Worm (Caenorhabditis elegans) whole organism, L1 larva: ENCODE results near the gene F25A2.1.
A peak's percentile ranks its signal among the peaks of the same experiment; 100 is the strongest.

ENCODE experiments used
- C16A3.4 ChIP-seq: fragments of 150-350 bp; optimal IDR thresholded peaks from 2 replicates; lab custom pipeline; 2014; ENCODE audit warnings: missing biosample characterization, missing genetic modification characterization
- F16B12.6 ChIP-seq: fragments of 150-350 bp; optimal IDR thresholded peaks from 2 replicates; lab custom pipeline; 2014; ENCODE audit warnings: missing biosample characterization, missing genetic modification characterization
- ceh-8 ChIP-seq: fragments of 200-800 bp; sonication (Bioruptor generic); optimal IDR thresholded peaks from 2 replicates; lab custom pipeline; 2018; ENCODE audit warnings: mild to moderate bottlenecking, missing genetic modification characterization, moderate library complexity, missing compliant biosample characterization
- ceh-82 ChIP-seq, 3 experiments: fragments of 150-350 bp in 1 of 3; sonication (generic microtip) in 2 of 3; optimal IDR thresholded peaks; 2 replicates each; lab custom pipeline; 2014 to 2017; ENCODE audit warnings: missing biosample characterization in 3 of 3, missing genetic modification characterization in 3 of 3
- ceh-88 ChIP-seq: fragments of 200-800 bp; sonication (Bioruptor generic); IDR thresholded peaks from 2 replicates; pipeline ENCODE4 v1.3.6; 2022; ENCODE audit warnings: missing genetic modification characterization, missing compliant biosample characterization
- dpl-1 ChIP-seq, 3 experiments: fragments of 150-350 bp in 2 of 3; sonication (generic microtip) in 1 of 3; optimal IDR thresholded peaks; 2 replicates each; lab custom pipeline; 2014 to 2017; ENCODE audit warnings: missing biosample characterization in 3 of 3, missing genetic modification characterization in 3 of 3, missing genetic modification reagents in 3 of 3
- dsc-1 ChIP-seq: sonication (generic microtip); optimal IDR thresholded peaks from 2 replicates; lab custom pipeline; 2016; ENCODE audit warnings: mild to moderate bottlenecking, missing genetic modification characterization, missing compliant biosample characterization
- efl-1 ChIP-seq, 4 experiments: fragments of 150-350 bp; optimal IDR thresholded peaks in 3 of 4; peaks in 1 of 4; 1 replicate in 1 of 4; 2 replicates in 3 of 4; lab custom pipeline; 2014; ENCODE audit warnings: missing biosample characterization in 2 of 4, missing genetic modification characterization in 2 of 4, missing genetic modification reagents in 2 of 4
- egl-13 ChIP-seq: sonication (generic microtip); optimal IDR thresholded peaks from 2 replicates; lab custom pipeline; 2016; ENCODE audit warnings: missing genotype, missing genetic modification reagents, missing genetic modification characterization, missing compliant biosample characterization
- elt-2 ChIP-seq: sonication (generic microtip); optimal IDR thresholded peaks from 2 replicates; lab custom pipeline; 2016; ENCODE audit warnings: missing genetic modification characterization, mild to moderate bottlenecking, inconsistent platforms, missing compliant biosample characterization, missing genetic modification reagents
- fkh-8 ChIP-seq: sonication (generic microtip); optimal IDR thresholded peaks from 2 replicates; lab custom pipeline; 2016; ENCODE audit warnings: mild to moderate bottlenecking, missing genetic modification characterization, missing compliant biosample characterization
- hlh-4 ChIP-seq: sonication (generic microtip); optimal IDR thresholded peaks from 2 replicates; lab custom pipeline; 2016; ENCODE audit warnings: mild to moderate bottlenecking, missing genetic modification characterization, missing compliant biosample characterization
- isw-1 ChIP-seq: fragments of 200-800 bp; sonication (Bioruptor generic); IDR thresholded peaks from 2 replicates; pipeline ENCODE4 v1.3.6; 2022; ENCODE audit warnings: missing genetic modification characterization, missing compliant biosample characterization
- lin-14 ChIP-seq: fragments of 200-800 bp; sonication (Bioruptor generic); optimal IDR thresholded peaks from 2 replicates; lab custom pipeline; 2018; ENCODE audit warnings: mild to moderate bottlenecking, missing genetic modification characterization, moderate library complexity, missing compliant biosample characterization
- lin-35 ChIP-seq, 2 experiments: fragments of 150-350 bp; optimal IDR thresholded peaks; 2 replicates each; lab custom pipeline; 2014; ENCODE audit warnings: missing biosample characterization in 2 of 2, missing genetic modification characterization in 2 of 2, missing genetic modification reagents in 2 of 2
- lsy-2 ChIP-seq, 2 experiments: fragments of 150-350 bp; optimal IDR thresholded peaks; 2 replicates each; lab custom pipeline; 2014; ENCODE audit warnings: missing biosample characterization in 2 of 2, missing genetic modification characterization in 2 of 2
- mab-9 ChIP-seq: fragments of 200-800 bp; sonication (Bioruptor generic); IDR thresholded peaks from 2 replicates; pipeline ENCODE4 v1.3.6; 2022; ENCODE audit warnings: missing genetic modification reagents, missing genetic modification characterization, missing compliant biosample characterization
- mdl-1 ChIP-seq, 2 experiments: fragments of 150-350 bp; optimal IDR thresholded peaks; 2 replicates each; lab custom pipeline; 2014 to 2017; ENCODE audit warnings: missing biosample characterization in 2 of 2, missing genetic modification characterization in 2 of 2, inconsistent platforms in 1 of 2
- mef-2 ChIP-seq: fragments of 150-350 bp; optimal IDR thresholded peaks from 2 replicates; lab custom pipeline; 2014; ENCODE audit warnings: missing biosample characterization, missing genetic modification characterization
- nhr-19 ChIP-seq: fragments of 200-800 bp; sonication (Bioruptor generic); conservative IDR thresholded peaks from 2 replicates; pipeline ENCODE4 v1.3.6; 2022; ENCODE audit warnings: missing genetic modification characterization, missing compliant biosample characterization
- nhr-20 ChIP-seq: sonication (generic microtip); optimal IDR thresholded peaks from 2 replicates; lab custom pipeline; 2016; ENCODE audit warnings: mild to moderate bottlenecking, missing genetic modification characterization, missing compliant biosample characterization
- nhr-47 ChIP-seq: sonication (generic microtip); optimal IDR thresholded peaks from 2 replicates; lab custom pipeline; 2016; ENCODE audit warnings: mild to moderate bottlenecking, missing genetic modification characterization, moderate library complexity, missing compliant biosample characterization
- nhr-71 ChIP-seq: sonication (generic microtip); optimal IDR thresholded peaks from 2 replicates; lab custom pipeline; 2016; ENCODE audit warnings: mild to moderate bottlenecking, missing genetic modification characterization, moderate library complexity, missing compliant biosample characterization
- nhr-85 ChIP-seq: sonication (generic microtip); peaks from one replicate; lab custom pipeline; 2016; ENCODE audit warnings: missing genetic modification characterization, inconsistent platforms, missing compliant biosample characterization
- nhr-90 ChIP-seq: sonication (generic microtip); optimal IDR thresholded peaks from 2 replicates; lab custom pipeline; 2016; ENCODE audit warnings: mild to moderate bottlenecking, missing genetic modification characterization, missing compliant biosample characterization; ENCODE audit not compliant: poor library complexity
- pax-3 ChIP-seq: fragments of 200-800 bp; sonication (Bioruptor generic); optimal IDR thresholded peaks from 2 replicates; lab custom pipeline; 2018; ENCODE audit warnings: mild to moderate bottlenecking, missing genetic modification characterization, moderate library complexity, missing compliant biosample characterization
- rnt-1 ChIP-seq: sonication (generic microtip); optimal IDR thresholded peaks from 2 replicates; lab custom pipeline; 2016; ENCODE audit warnings: mild to moderate bottlenecking, missing genetic modification characterization, moderate library complexity, missing compliant biosample characterization
- snpc-4 ChIP-seq: fragments of 150-350 bp; optimal IDR thresholded peaks from 2 replicates; lab custom pipeline; 2014; ENCODE audit warnings: missing biosample characterization, missing genetic modification characterization
- snu-23 ChIP-seq: sonication (generic microtip); optimal IDR thresholded peaks from 2 replicates; lab custom pipeline; 2016; ENCODE audit warnings: missing genetic modification characterization, missing compliant biosample characterization
- swsn-7 ChIP-seq: sonication (generic microtip); optimal IDR thresholded peaks from 2 replicates; lab custom pipeline; 2016; ENCODE audit warnings: missing genetic modification characterization, missing compliant biosample characterization
- tbx-2 ChIP-seq: sonication (generic microtip); optimal IDR thresholded peaks from 2 replicates; lab custom pipeline; 2016; ENCODE audit warnings: missing genetic modification characterization, missing compliant biosample characterization
- unc-86 ChIP-seq: sonication (generic microtip); optimal IDR thresholded peaks from 2 replicates; lab custom pipeline; 2016; ENCODE audit warnings: missing genetic modification characterization, missing compliant biosample characterization
- unc-98 ChIP-seq: fragments of 200-800 bp; sonication (Bioruptor generic); IDR thresholded peaks from 2 replicates; pipeline ENCODE4 v1.3.6; 2022; ENCODE audit warnings: missing genetic modification characterization, missing compliant biosample characterization
- xbp-1 ChIP-seq: sonication (generic microtip); optimal IDR thresholded peaks from 2 replicates; lab custom pipeline; 2016; ENCODE audit warnings: missing genetic modification characterization, missing compliant biosample characterization
- zag-1 ChIP-seq: fragments of 150-350 bp; optimal IDR thresholded peaks from 2 replicates; lab custom pipeline; 2014; ENCODE audit warnings: missing biosample characterization, missing genetic modification characterization
- ztf-11 ChIP-seq, 2 experiments: sonication (generic microtip); optimal IDR thresholded peaks; 2 replicates each; lab custom pipeline; 2016 to 2017; ENCODE audit warnings: missing genetic modification characterization in 2 of 2, missing biosample characterization in 1 of 2, missing compliant biosample characterization in 1 of 2
- ztf-4 ChIP-seq: fragments of 150-350 bp; optimal IDR thresholded peaks from 2 replicates; lab custom pipeline; 2014; ENCODE audit warnings: missing biosample characterization, missing genetic modification characterization

Gene F25A2.1

ce11 chrV:1195995-1196394, 16.6 kb downstream of the F25A2.1 start, which contains the start of the genes wrb-1 and Y50D4A.4 (continued):
- TF ChIP-seq snu-23: peak; percentile 87
- TF ChIP-seq lin-14: no peak
- no peak for TF ChIP-seq zag-1 (tag; lab: Kevin White, UChicago)
- peak; percentile 16 for TF ChIP-seq fkh-8 (tag; lab: Kevin White, UChicago)
- peak; percentile 52 to 71 (median 70) for TF ChIP-seq ceh-82 (tag; optimal IDR thresholded peaks at IDR 0.05; lab: Kevin White, UChicago)
- peak; percentile 68 to 83 (median 77) for TF ChIP-seq dpl-1 (GFP tag; optimal IDR thresholded peaks at IDR 0.05; lab: Kevin White, UChicago)
- TF ChIP-seq elt-2 (tag; lab: Kevin White, UChicago): no peak
- TF ChIP-seq mdl-1 (tag; optimal IDR thresholded peaks at IDR 0.05; lab: Kevin White, UChicago): no peak
- TF ChIP-seq unc-98 (GFP tag; lab: Robert Waterston, UW): no peak
- TF ChIP-seq, all 84 proteins: peak for 36

- peak; percentile 52 for TF ChIP-seq swsn-7 (tag; lab: Kevin White, UChicago)
- TF ChIP-seq nhr-71 (tag; lab: Kevin White, UChicago): peak; percentile 74
- TF ChIP-seq C16A3.4 (tag; lab: Kevin White, UChicago): peak; percentile 35
- TF ChIP-seq fkh-8 (tag; lab: Kevin White, UChicago): peak; percentile 53
- TF ChIP-seq dsc-1 (tag; lab: Kevin White, UChicago): peak; percentile 38
- 0 out of 2 replicates have a peak, but pooled peaks have one; percentile 15 for TF ChIP-seq mab-9 (GFP tag; lab: Robert Waterston, UW)
- peak; percentile 60 for TF ChIP-seq snu-23
- TF ChIP-seq unc-86 (tag; lab: Kevin White, UChicago): peak; percentile 61
- TF ChIP-seq dpl-1 (GFP tag; optimal IDR thresholded peaks at IDR 0.05; lab: Kevin White, UChicago): peak; percentile 45 to 84 (median 78)
- TF ChIP-seq F16B12.6 (tag; lab: Kevin White, UChicago): peak; percentile 34
- peak; percentile 70 for TF ChIP-seq rnt-1 (tag; lab: Kevin White, UChicago)
- peak; percentile 83 to 90 for TF ChIP-seq efl-1 (optimal IDR thresholded peaks at IDR 0.05; lab: Kevin White, UChicago)
- peak; percentile 79 to 97 for TF ChIP-seq efl-1 (GFP tag; optimal IDR thresholded peaks at IDR 0.05 in 1 of 2; lab: Kevin White, UChicago)
- peak; percentile 33 to 60 for TF ChIP-seq lsy-2 (tag; optimal IDR thresholded peaks at IDR 0.05; lab: Kevin White, UChicago)
- TF ChIP-seq pax-3 (tag; lab: Kevin White, UChicago): peak; percentile 35
- TF ChIP-seq nhr-20: peak; percentile 45
- TF ChIP-seq egl-13 (tag; lab: Kevin White, UChicago): peak; percentile 38
- TF ChIP-seq isw-1 (GFP tag; lab: Robert Waterston, UW): peak; percentile 42
- peak; percentile 50 for TF ChIP-seq nhr-90 (tag; lab: Kevin White, UChicago)
- TF ChIP-seq ceh-82 (tag; optimal IDR thresholded peaks at IDR 0.05; lab: Kevin White, UChicago): peak in 2 of 3 experiments; percentile 8 to 28
- peak; percentile 24; the same call in 1 of the 2 replicates for TF ChIP-seq unc-98 (GFP tag; lab: Robert Waterston, UW)
- peak; percentile 80 to 88 for TF ChIP-seq lin-35 (GFP tag; optimal IDR thresholded peaks at IDR 0.05; lab: Kevin White, UChicago)
- TF ChIP-seq ztf-11 (tag; optimal IDR thresholded peaks at IDR 0.05; lab: Kevin White, UChicago): peak in 1 of 2 experiments; percentile 72
- TF ChIP-seq lin-14: peak; percentile 77
- TF ChIP-seq nhr-47 (tag; lab: Kevin White, UChicago): peak; percentile 71
- TF ChIP-seq xbp-1 (tag; lab: Kevin White, UChicago): peak; percentile 34
- TF ChIP-seq ceh-88 (GFP tag; lab: Robert Waterston, UW): peak; percentile 37; the same call in 1 of the 2 replicates
- TF ChIP-seq nhr-85 (tag; lab: Kevin White, UChicago): peak; percentile 71
- peak; percentile 53 for TF ChIP-seq nhr-19 (GFP tag; lab: Robert Waterston, UW)
- TF ChIP-seq tbx-2 (tag; lab: Kevin White, UChicago): peak; percentile 59
Measured at ce11 chrV:1197064-1197724, 17.8 kb downstream of the F25A2.1 start.

- TF ChIP-seq xbp-1 (tag; lab: Kevin White, UChicago): no peak
- TF ChIP-seq ceh-8 (GFP tag; lab: Kevin White, UChicago): peak; percentile 41
- TF ChIP-seq nhr-20: no peak
- no peak for TF ChIP-seq hlh-4 (tag; lab: Kevin White, UChicago)
- peak; percentile 19 for TF ChIP-seq snpc-4 (tag; lab: Kevin White, UChicago)
- TF ChIP-seq ztf-4 (tag; lab: Kevin White, UChicago): no peak
- no peak for TF ChIP-seq mef-2
Measured at ce11 chrV:1199219-1199889, 20.0 kb downstream of the F25A2.1 start, which contains the start of gene Y50D4A.6. Y50D4A.6 (minus strand) TSS chrV:1199269.
